Worm (Caenorhabditis elegans): Measurements from ENCODE around the gene C25G6.1.

ce11 chrX:1238803-1239202 lies 31.9 kb upstream of the C25G6.1 start, which contains the start of gene C25G6.3:
- TF ChIP-seq ceh-82 (tag; optimal IDR thresholded peaks at IDR 0.05): no peak
- TF ChIP-seq unc-62 (GFP tag; optimal IDR thresholded peaks at IDR 0.05): no peak
- TF ChIP-seq lin-11 (tag; optimal IDR thresholded peaks at IDR 0.05): no peak
- no peak for TF ChIP-seq mab-5 (tag; optimal IDR thresholded peaks at IDR 0.05)
- TF ChIP-seq F13H6.1 (tag; optimal IDR thresholded peaks at IDR 0.05): no peak
- no peak for TF ChIP-seq ceh-16 (tag; optimal IDR thresholded peaks at IDR 0.05)
- TF ChIP-seq snpc-4 (tag; optimal IDR thresholded peaks at IDR 0.05): no peak
- TF ChIP-seq nhr-12 (tag; optimal IDR thresholded peaks at IDR 0.05): no peak
- no peak for TF ChIP-seq zag-1 (tag; optimal IDR thresholded peaks at IDR 0.05)
- no peak for TF ChIP-seq alr-1 (tag; optimal IDR thresholded peaks at IDR 0.05)
- no peak for TF ChIP-seq ama-1 (optimal IDR thresholded peaks at IDR 0.05)
- TF ChIP-seq ztf-4 (tag; optimal IDR thresholded peaks at IDR 0.05): no peak
- no peak for TF ChIP-seq lsy-2 (tag; optimal IDR thresholded peaks at IDR 0.05)
- TF ChIP-seq ztf-11 (tag; optimal IDR thresholded peaks at IDR 0.05): no peak

All from whole organism, L2 larva.